Fruit fly (Drosophila melanogaster) whole organism, embryonic: Measurements from ENCODE around the gene H.

Experiments
- Atf3 ChIP-seq: fragments of 200-800 bp; sonication (Bioruptor generic); optimal IDR thresholded peaks from 3 replicates; lab custom pipeline; 2016; ENCODE audit warnings: missing biosample characterization, missing genetic modification characterization
- CG1024 ChIP-seq: fragments of 200-800 bp; sonication (Bioruptor generic); IDR thresholded peaks from 2 replicates; pipeline ENCODE4 v1.3.6; 2022; ENCODE audit warnings: missing biosample characterization, missing genetic modification characterization
- CG10431 ChIP-seq: fragments of 200-800 bp; sonication (Bioruptor generic); optimal IDR thresholded peaks from 3 replicates; lab custom pipeline; 2018; ENCODE audit warnings: missing biosample characterization, mild to moderate bottlenecking, missing genetic modification characterization
- CG10462 ChIP-seq: fragments of 200-800 bp; sonication (Bioruptor generic); optimal IDR thresholded peaks from 2 replicates; lab custom pipeline; 2016; ENCODE audit warnings: missing biosample characterization, missing genetic modification characterization
- CG11456 ChIP-seq: fragments of 200-800 bp; sonication (Bioruptor generic); IDR thresholded peaks from 3 replicates; pipeline ENCODE4 v1.3.6; 2022; ENCODE audit warnings: missing biosample characterization, missing genetic modification characterization
- CG13287 ChIP-seq: fragments of 200-800 bp; sonication (Bioruptor generic); IDR thresholded peaks from 2 replicates; pipeline ENCODE4 v1.3.6; 2022; ENCODE audit warnings: missing biosample characterization, missing genetic modification characterization; ENCODE audit not compliant: partially characterized antibody
- CG13894 ChIP-seq: fragments of 200-800 bp; sonication (Bioruptor generic); optimal IDR thresholded peaks from 3 replicates; lab custom pipeline; 2018; ENCODE audit warnings: missing biosample characterization, mild to moderate bottlenecking, missing genetic modification characterization, moderate library complexity
- CG15479 ChIP-seq: fragments of 200-800 bp; sonication (Bioruptor generic); optimal IDR thresholded peaks from 3 replicates; lab custom pipeline; 2019; ENCODE audit warnings: missing biosample characterization, mild to moderate bottlenecking, missing genetic modification characterization, moderate library complexity
- CG1832 ChIP-seq: fragments of 200-800 bp; sonication (Bioruptor generic); optimal IDR thresholded peaks from 2 replicates; lab custom pipeline; 2017; ENCODE audit warnings: missing biosample characterization, mild to moderate bottlenecking, missing genetic modification characterization, inconsistent platforms
- CG2712 ChIP-seq: fragments of 200-800 bp; optimal IDR thresholded peaks from 3 replicates; lab custom pipeline; 2019; ENCODE audit warnings: missing biosample characterization, mild to moderate bottlenecking, missing genetic modification characterization, moderate library complexity
- CG2889 ChIP-seq: fragments of 200-800 bp; sonication (Bioruptor generic); IDR thresholded peaks from 3 replicates; pipeline ENCODE4 v1.3.6; 2022; ENCODE audit warnings: missing biosample characterization, missing genetic modification characterization
- CG32767 ChIP-seq: fragments of 200-800 bp; sonication (Bioruptor generic); IDR thresholded peaks from 2 replicates; pipeline ENCODE4 v1.3.6; 2022; ENCODE audit warnings: missing biosample characterization, missing genetic modification characterization
- CG3407 ChIP-seq: fragments of 200-800 bp; sonication (Bioruptor generic); optimal IDR thresholded peaks from 2 replicates; lab custom pipeline; 2018; ENCODE audit warnings: missing biosample characterization, mild to moderate bottlenecking, missing genetic modification characterization
- CG7963 ChIP-seq: fragments of 200-800 bp; sonication (Bioruptor generic); IDR thresholded peaks from 3 replicates; pipeline ENCODE4 v1.3.6; 2022; ENCODE audit warnings: missing biosample characterization, missing genetic modification characterization; ENCODE audit not compliant: partially characterized antibody
- CG9797 ChIP-seq: fragments of 200-800 bp; sonication (Bioruptor generic); optimal IDR thresholded peaks from 3 replicates; lab custom pipeline; 2018; ENCODE audit warnings: missing biosample characterization, mild to moderate bottlenecking, missing genetic modification characterization
- Drgx ChIP-seq: fragments of 200-800 bp; sonication (Bioruptor generic); IDR thresholded peaks from 2 replicates; pipeline ENCODE4 v1.3.6; 2022; ENCODE audit warnings: missing biosample characterization, missing genetic modification characterization
- Ets65A ChIP-seq: fragments of 200-800 bp; sonication (Bioruptor generic); peaks from one replicate; lab custom pipeline; 2016; ENCODE audit warnings: missing biosample characterization, missing genetic modification characterization
- Hey ChIP-seq: fragments of 200-800 bp; sonication (Bioruptor generic); optimal IDR thresholded peaks from 3 replicates; lab custom pipeline; 2018; ENCODE audit warnings: missing biosample characterization, mild to moderate bottlenecking, missing genetic modification characterization
- Med ChIP-seq: fragments of 200-800 bp; sonication (Bioruptor generic); peaks from one replicate; lab custom pipeline; 2016; ENCODE audit warnings: missing biosample characterization, missing genetic modification characterization, mild to moderate bottlenecking, inconsistent platforms, moderate library complexity
- Sox100B ChIP-seq: fragments of 200-800 bp; sonication (Bioruptor generic); optimal IDR thresholded peaks from 3 replicates; lab custom pipeline; 2018; ENCODE audit warnings: missing biosample characterization, mild to moderate bottlenecking, missing genetic modification characterization
- ab ChIP-seq: fragments of 200-800 bp; sonication (Bioruptor generic); optimal IDR thresholded peaks from 2 replicates; lab custom pipeline; 2016; ENCODE audit warnings: missing biosample characterization, missing genetic modification characterization
- abd-A ChIP-seq: fragments of 200-800 bp; sonication (Bioruptor generic); optimal IDR thresholded peaks from 3 replicates; lab custom pipeline; 2019; ENCODE audit warnings: missing biosample characterization, mild to moderate bottlenecking, missing genetic modification characterization, moderate library complexity
- amos ChIP-seq: fragments of 200-800 bp; sonication (Bioruptor generic); IDR thresholded peaks from 2 replicates; pipeline ENCODE4 v1.3.6; 2022; ENCODE audit warnings: missing biosample characterization, missing genetic modification characterization; ENCODE audit not compliant: partially characterized antibody
- chinmo ChIP-seq: fragments of 200-800 bp; sonication (Bioruptor generic); IDR thresholded peaks from 4 replicates; pipeline ENCODE4 v1.3.6; 2022; ENCODE audit warnings: missing biosample characterization, missing genetic modification characterization; ENCODE audit not compliant: partially characterized antibody
- crc ChIP-seq: fragments of 200-800 bp; sonication (Bioruptor generic); optimal IDR thresholded peaks from 2 replicates; lab custom pipeline; 2016; ENCODE audit warnings: missing biosample characterization, missing genetic modification characterization
- dysf ChIP-seq: fragments of 200-800 bp; sonication (Bioruptor generic); IDR thresholded peaks from 3 replicates; pipeline ENCODE4 v1.3.6; 2022; ENCODE audit warnings: missing biosample characterization, missing genetic modification characterization
- emc ChIP-seq: fragments of 200-800 bp; sonication (Bioruptor generic); optimal IDR thresholded peaks from 2 replicates; lab custom pipeline; 2016; ENCODE audit warnings: missing biosample characterization, missing genetic modification characterization
- exex ChIP-seq: fragments of 200-800 bp; sonication (Bioruptor generic); optimal IDR thresholded peaks from 4 replicates; lab custom pipeline; 2018; ENCODE audit warnings: missing biosample characterization, mild to moderate bottlenecking, missing genetic modification characterization, moderate library complexity
- ftz-f1 ChIP-seq: fragments of 200-800 bp; sonication (Bioruptor generic); optimal IDR thresholded peaks from 2 replicates; lab custom pipeline; 2016; ENCODE audit warnings: missing biosample characterization, missing genetic modification characterization
- grn ChIP-seq: fragments of 200-800 bp; sonication (Bioruptor generic); optimal IDR thresholded peaks from 3 replicates; lab custom pipeline; 2017; ENCODE audit warnings: missing biosample characterization, missing genetic modification characterization
- jigr1 ChIP-seq: fragments of 200-800 bp; sonication (Bioruptor generic); IDR thresholded peaks from 3 replicates; pipeline ENCODE4 v1.3.6; 2022; ENCODE audit warnings: missing biosample characterization, missing genetic modification characterization
- knrl ChIP-seq: fragments of 200-800 bp; sonication (Bioruptor generic); IDR thresholded peaks from 3 replicates; pipeline ENCODE4 v1.3.6; 2022; ENCODE audit warnings: missing biosample characterization, missing genetic modification characterization; ENCODE audit not compliant: partially characterized antibody
- lov ChIP-seq, 2 experiments: fragments of 200-800 bp in 1 of 2; fragments of >200 bp in 1 of 2; sonication (Bioruptor generic) in 1 of 2; IDR thresholded peaks in 1 of 2; optimal IDR thresholded peaks in 1 of 2; 2 replicates in 1 of 2; 3 replicates in 1 of 2; pipeline versions ENCODE4 v1.3.6 to Lab custom; 2017 to 2022; ENCODE audit warnings: missing biosample characterization in 1 of 2, missing genetic modification characterization in 1 of 2
- oc ChIP-seq: fragments of 200-800 bp; sonication (Bioruptor generic); optimal IDR thresholded peaks from 2 replicates; lab custom pipeline; 2018; ENCODE audit warnings: missing biosample characterization, mild to moderate bottlenecking, missing genetic modification characterization, moderate library complexity
- pfk ChIP-seq: fragments of 200-800 bp; sonication (Bioruptor generic); optimal IDR thresholded peaks from 2 replicates; lab custom pipeline; 2018; ENCODE audit warnings: missing biosample characterization, mild to moderate bottlenecking, missing genetic modification characterization, moderate library complexity
- ranshi ChIP-seq: fragments of 200-800 bp; sonication (Bioruptor generic); IDR thresholded peaks from 2 replicates; pipeline ENCODE4 v1.3.6; 2022; ENCODE audit warnings: missing biosample characterization, missing genetic modification characterization
- sr ChIP-seq: fragments of 200-800 bp; sonication (Bioruptor generic); IDR thresholded peaks from 3 replicates; pipeline ENCODE4 v1.3.6; 2022; ENCODE audit warnings: missing biosample characterization, missing genetic modification characterization
- sug ChIP-seq: fragments of 200-800 bp; optimal IDR thresholded peaks from 2 replicates; lab custom pipeline; 2019; ENCODE audit warnings: missing biosample characterization, mild to moderate bottlenecking, missing genetic modification characterization, moderate library complexity
- tgo ChIP-seq: fragments of 200-800 bp; sonication (Bioruptor generic); IDR thresholded peaks from 3 replicates; pipeline ENCODE4 v1.3.6; 2022; ENCODE audit warnings: missing biosample characterization, missing genetic modification characterization
- tll ChIP-seq, 2 experiments: fragments of 200-800 bp in 1 of 2; fragments of >200 bp in 1 of 2; sonication (Bioruptor generic) in 1 of 2; optimal IDR thresholded peaks; 2 replicates each; lab custom pipeline; 2017 to 2019; ENCODE audit warnings: missing biosample characterization in 2 of 2, missing genetic modification characterization in 2 of 2, mild to moderate bottlenecking in 1 of 2, moderate library complexity in 1 of 2
- ttk ChIP-seq: fragments of 200-800 bp; sonication (Bioruptor generic); IDR thresholded peaks from 2 replicates; pipeline ENCODE4 v2.1.2; 2022; ENCODE audit warnings: missing biosample characterization, missing genetic modification characterization
- wor ChIP-seq: fragments of 200-800 bp; sonication (Bioruptor generic); IDR thresholded peaks from 2 replicates; pipeline ENCODE4 v1.3.6; 2022; ENCODE audit warnings: missing biosample characterization, missing genetic modification characterization
- yki ChIP-seq: fragments of >200 bp; optimal IDR thresholded peaks from 3 replicates; lab custom pipeline; 2018
- zen2 ChIP-seq: fragments of 200-800 bp; sonication (Bioruptor generic); IDR thresholded peaks from 3 replicates; pipeline ENCODE4 v1.3.6; 2022; ENCODE audit warnings: missing biosample characterization, missing genetic modification characterization; ENCODE audit not compliant: partially characterized antibody

H gene

DNA sequence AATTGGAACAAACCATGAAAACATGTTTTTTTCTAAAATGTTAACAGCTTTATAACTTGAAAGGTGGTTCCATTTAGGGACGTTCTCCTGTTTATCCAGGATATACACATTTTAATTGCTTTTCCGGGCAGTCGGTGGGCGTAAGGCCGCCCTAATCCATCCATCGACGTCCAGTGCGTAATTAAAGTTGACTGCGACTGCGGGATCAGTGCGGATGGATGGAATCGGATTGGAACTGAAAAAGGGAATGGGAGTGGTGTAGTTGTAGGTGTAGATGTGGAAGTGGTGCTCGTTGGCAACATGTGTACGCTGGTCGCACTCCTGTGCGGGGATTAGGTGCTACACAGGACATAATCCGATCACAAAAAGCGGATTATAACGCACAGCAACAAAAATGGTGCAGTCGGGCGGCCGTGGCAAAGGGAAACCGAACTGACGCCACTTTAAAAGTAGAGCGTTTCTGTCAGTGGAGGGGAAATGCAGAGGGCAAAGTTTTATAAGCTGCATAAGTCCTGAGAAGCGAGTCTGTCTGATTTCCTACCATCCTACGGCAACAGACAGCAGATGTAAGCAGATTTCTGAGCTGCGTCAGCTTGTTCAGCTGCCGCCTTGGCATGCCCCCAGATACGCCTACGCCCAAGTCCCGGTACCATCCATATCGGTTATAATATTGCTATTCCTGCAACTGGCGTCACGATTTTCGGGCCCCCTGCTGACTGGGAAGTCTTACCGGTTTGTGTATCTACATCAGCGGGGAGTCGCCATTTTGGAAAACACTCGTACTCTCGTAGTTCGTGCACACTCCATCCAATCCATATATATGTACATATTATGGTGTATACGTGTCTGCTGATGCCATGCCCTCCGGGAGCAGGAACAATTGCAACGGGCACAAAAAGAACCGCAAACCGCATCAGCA is 24.1 kb upstream of the H start:
- TF ChIP-seq Ets65A (GFP tag; lab: Kevin White, UChicago) (peak; percentile 77), lov (optimal IDR thresholded peaks at IDR 0.05; lab: Kevin White, UChicago) (no peak), lov (GFP tag; IDR thresholded peaks at IDR 0.05; lab: Robert Waterston, UW) (0 out of 3 replicates have a peak, but pooled peaks have one; percentile 30), amos (GFP tag; lab: Robert Waterston, UW) (no peak), dysf (GFP tag; lab: Robert Waterston, UW) (0 out of 3 replicates have a peak, but pooled peaks have one; percentile 13), oc (peak; percentile 89), CG13894 (tag; lab: Kevin White, UChicago) (peak; percentile 79), CG10462 (GFP tag; lab: Kevin White, UChicago) (no peak), yki (lab: Kevin White, UChicago) (no peak), ftz-f1 (GFP tag; lab: Kevin White, UChicago) (no peak), pfk (no peak), zen2 (GFP tag; lab: Robert Waterston, UW) (no peak), tll (GFP tag; optimal IDR thresholded peaks at IDR 0.05; lab: Kevin White, UChicago) (peak in 1 of 2 experiments; percentile 52), CG1832 (GFP tag; lab: Kevin White, UChicago) (no peak), Sox100B (GFP tag; lab: Kevin White, UChicago) (no peak), wor (GFP tag; lab: Robert Waterston, UW) (no peak), Med (GFP tag; lab: Kevin White, UChicago) (peak; percentile 64), CG15479 (GFP tag; lab: Kevin White, UChicago) (peak; percentile 18), CG32767 (GFP tag; lab: Robert Waterston, UW) (peak; percentile 60), ranshi (GFP tag; lab: Robert Waterston, UW) (no peak), knrl (no peak)

- TF ChIP-seq Med (GFP tag; lab: Kevin White, UChicago) (peak; percentile 51), abd-A (peak; percentile 32), jigr1 (GFP tag; lab: Robert Waterston, UW) (no peak), crc (GFP tag; lab: Kevin White, UChicago) (no peak)
Measured at dm6 chr3R:20600109-20600508, 21.6 kb upstream of the H start.

DNA sequence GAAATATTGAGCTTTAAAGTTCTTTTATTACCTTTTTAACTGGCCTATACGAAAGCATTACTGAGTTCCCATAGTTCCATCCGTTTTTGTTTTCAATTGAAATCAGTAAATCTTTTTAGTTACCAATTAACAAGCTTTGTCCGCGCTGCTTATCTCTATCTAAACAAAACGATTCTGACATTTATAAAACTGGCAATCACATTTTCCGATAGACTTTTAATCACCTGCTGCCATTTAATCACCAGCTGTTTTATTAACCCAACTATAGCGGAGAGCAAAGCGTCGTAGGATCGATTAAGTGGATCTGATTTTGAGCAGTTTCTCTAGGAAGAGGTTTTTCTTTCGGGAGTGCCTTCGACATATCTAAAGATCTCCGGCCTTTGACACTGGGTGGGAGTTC is 19.1 kb upstream of the H start:
- TF ChIP-seq Hey = peak; percentile 30
- TF ChIP-seq CG3407 (GFP tag; lab: Kevin White, UChicago) = no peak
- peak; percentile 40 for TF ChIP-seq grn
- TF ChIP-seq exex = peak; percentile 92
- no peak for TF ChIP-seq tgo (GFP tag; lab: Robert Waterston, UW)
- TF ChIP-seq sug (tag; lab: Kevin White, UChicago) = peak; percentile 24
- TF ChIP-seq, all 482 proteins: peak for 4

dm6 chr3R:20604078-20604477 is 17.7 kb upstream of the H start:
- TF ChIP-seq CG1024 (GFP tag; lab: Robert Waterston, UW) (no peak), Sox100B (GFP tag; lab: Kevin White, UChicago) (no peak), ttk (GFP tag; lab: Robert Waterston, UW) (0 out of 2 replicates have a peak, but pooled peaks have one; percentile 29), CG2889 (GFP tag; lab: Robert Waterston, UW) (no peak), sr (GFP tag; lab: Robert Waterston, UW) (peak; percentile 98), Drgx (GFP tag; lab: Robert Waterston, UW) (peak; percentile 36; the same call in 1 of the 2 replicates), CG9797 (no peak), CG10431 (GFP tag; lab: Kevin White, UChicago) (no peak), CG13287 (GFP tag; lab: Robert Waterston, UW) (no peak; the same call in 1 of the 2 replicates), ab (GFP tag; lab: Kevin White, UChicago) (no peak), chinmo (GFP tag; lab: Robert Waterston, UW) (0 out of 4 replicates have a peak, but pooled peaks have one; percentile 56), CG11456 (GFP tag; lab: Robert Waterston, UW) (0 out of 3 replicates have a peak, but pooled peaks have one; percentile 7), Atf3 (GFP tag; lab: Kevin White, UChicago) (no peak), emc (GFP tag; lab: Kevin White, UChicago) (no peak), CG2712 (no peak), CG7963 (GFP tag; lab: Robert Waterston, UW) (no peak)
